Worm (Caenorhabditis elegans): ENCODE data around the gene metl-6.

The metl-6 gene

ce11 chrIII:3955674-3956073 is 34.2 kb upstream of the metl-6 start:
- peak; percentile 66 for TF ChIP-seq ztf-4 (tag; optimal IDR thresholded peaks at IDR 0.05)
- peak; percentile 2 for TF ChIP-seq blmp-1 (tag; optimal IDR thresholded peaks at IDR 0.05)
- peak; percentile 16 to 24 for TF ChIP-seq lsy-2 (tag; optimal IDR thresholded peaks at IDR 0.05)
- TF ChIP-seq dsc-1 (tag; optimal IDR thresholded peaks at IDR 0.05): peak; percentile 18
- no peak for TF ChIP-seq mef-2 (tag; optimal IDR thresholded peaks at IDR 0.05)
- peak; percentile 0 for TF ChIP-seq C16A3.4 (tag; optimal IDR thresholded peaks at IDR 0.05)
- TF ChIP-seq elt-3 (tag; optimal IDR thresholded peaks at IDR 0.05): no peak
- TF ChIP-seq lin-14 (GFP tag; optimal IDR thresholded peaks at IDR 0.05): peak; percentile 80
- peak; percentile 47 for TF ChIP-seq fkh-8 (tag; optimal IDR thresholded peaks at IDR 0.05)
- TF ChIP-seq zip-4 (GFP tag; optimal IDR thresholded peaks at IDR 0.05): no peak
- peak; percentile 59 for TF ChIP-seq unc-86 (tag; optimal IDR thresholded peaks at IDR 0.05)
- TF ChIP-seq skn-1 (tag; optimal IDR thresholded peaks at IDR 0.05): peak; percentile 8
- no peak for TF ChIP-seq nhr-77 (tag; optimal IDR thresholded peaks at IDR 0.05)
- TF ChIP-seq mdl-1 (tag; optimal IDR thresholded peaks at IDR 0.05): peak in 1 of 2 experiments; percentile 24
- TF ChIP-seq efl-3 (GFP tag; optimal IDR thresholded peaks at IDR 0.05): no peak
- peak; percentile 26 for TF ChIP-seq snu-23 (GFP tag; optimal IDR thresholded peaks at IDR 0.05)
- peak; percentile 21 for TF ChIP-seq rnt-1 (tag; optimal IDR thresholded peaks at IDR 0.05)
- TF ChIP-seq nhr-71 (tag; optimal IDR thresholded peaks at IDR 0.05): peak; percentile 65
- peak; percentile 29 for TF ChIP-seq mep-1 (tag; optimal IDR thresholded peaks at IDR 0.05)
- peak; percentile 27 for TF ChIP-seq swsn-7 (tag; optimal IDR thresholded peaks at IDR 0.05)
- peak; percentile 13 to 16 for TF ChIP-seq lin-35 (GFP tag; optimal IDR thresholded peaks at IDR 0.05)
- peak in 1 of 3 experiments; percentile 15 for TF ChIP-seq dpl-1 (GFP tag; optimal IDR thresholded peaks at IDR 0.05)
- TF ChIP-seq ceh-82 (tag; optimal IDR thresholded peaks at IDR 0.05): peak in 1 of 3 experiments; percentile 15
- TF ChIP-seq nhr-85 (tag): peak; percentile 75
- peak; percentile 32 for TF ChIP-seq nhr-47 (tag; optimal IDR thresholded peaks at IDR 0.05)
- peak; percentile 12 to 13 for TF ChIP-seq efl-1 (optimal IDR thresholded peaks at IDR 0.05)
- TF ChIP-seq efl-1 (GFP tag; optimal IDR thresholded peaks at IDR 0.05 in 1 of 2): peak in 1 of 2 experiments; percentile 33
- TF ChIP-seq ceh-88 (GFP tag; IDR thresholded peaks at IDR 0.05): no peak
- TF ChIP-seq ceh-63 (GFP tag; optimal IDR thresholded peaks at IDR 0.05): no peak

- TF ChIP-seq dsc-1 (tag; optimal IDR thresholded peaks at IDR 0.05) (peak; percentile 91), nhr-20 (tag; optimal IDR thresholded peaks at IDR 0.05) (no peak), efl-3 (GFP tag; optimal IDR thresholded peaks at IDR 0.05) (no peak), lsy-2 (tag; optimal IDR thresholded peaks at IDR 0.05) (no peak), tlp-1 (tag; optimal IDR thresholded peaks at IDR 0.05) (no peak), fkh-8 (tag; optimal IDR thresholded peaks at IDR 0.05) (peak; percentile 80), elt-2 (tag; optimal IDR thresholded peaks at IDR 0.05) (no peak), C04F5.9 (tag; optimal IDR thresholded peaks at IDR 0.05) (no peak), blmp-1 (tag; optimal IDR thresholded peaks at IDR 0.05) (no peak), sox-4 (tag; optimal IDR thresholded peaks at IDR 0.05) (peak; percentile 79), zag-1 (tag; optimal IDR thresholded peaks at IDR 0.05) (no peak), ceh-82 (tag; optimal IDR thresholded peaks at IDR 0.05) (no peak), unc-86 (tag; optimal IDR thresholded peaks at IDR 0.05) (peak; percentile 30), aly-2 (tag; optimal IDR thresholded peaks at IDR 0.05) (no peak), pag-3 (tag; optimal IDR thresholded peaks at IDR 0.05; ENCODE audit: borderline replicate concordance, insufficient read depth) (no peak), C16A3.4 (tag; optimal IDR thresholded peaks at IDR 0.05) (no peak), nhr-71 (tag; optimal IDR thresholded peaks at IDR 0.05) (peak; percentile 10), pax-3 (tag; optimal IDR thresholded peaks at IDR 0.05) (peak; percentile 44), unc-62 (GFP tag; optimal IDR thresholded peaks at IDR 0.05) (no peak), nhr-47 (tag; optimal IDR thresholded peaks at IDR 0.05) (peak; percentile 48), hlh-4 (tag; optimal IDR thresholded peaks at IDR 0.05) (no peak)
Measured at ce11 chrIII:3954828-3955227, 33.3 kb upstream of the metl-6 start.

- TF ChIP-seq lsy-2 (tag; optimal IDR thresholded peaks at IDR 0.05): peak; percentile 42 to 58
- TF ChIP-seq fos-1 (tag; optimal IDR thresholded peaks at IDR 0.05): no peak
- TF ChIP-seq lin-35 (GFP tag; optimal IDR thresholded peaks at IDR 0.05): peak; percentile 20 to 70
- TF ChIP-seq nhr-47 (tag; optimal IDR thresholded peaks at IDR 0.05): peak; percentile 42
- TF ChIP-seq snu-23 (GFP tag; optimal IDR thresholded peaks at IDR 0.05): peak; percentile 54
- peak; percentile 25 for TF ChIP-seq irx-1 (tag; optimal IDR thresholded peaks at IDR 0.05)
- peak in 1 of 2 experiments; percentile 8 for TF ChIP-seq ztf-11 (tag; optimal IDR thresholded peaks at IDR 0.05)
- peak; percentile 9 for TF ChIP-seq xbp-1 (tag; optimal IDR thresholded peaks at IDR 0.05)
- TF ChIP-seq pax-3 (tag; optimal IDR thresholded peaks at IDR 0.05): peak; percentile 57
- TF ChIP-seq lin-14 (GFP tag; optimal IDR thresholded peaks at IDR 0.05): peak; percentile 90
- peak in 1 of 2 experiments; percentile 30 for TF ChIP-seq efl-1 (optimal IDR thresholded peaks at IDR 0.05)
- TF ChIP-seq efl-1 (GFP tag; optimal IDR thresholded peaks at IDR 0.05 in 1 of 2): peak in 1 of 2 experiments; percentile 90
- TF ChIP-seq isw-1 (GFP tag; IDR thresholded peaks at IDR 0.05): no peak
- peak; percentile 46 for TF ChIP-seq dsc-1 (tag; optimal IDR thresholded peaks at IDR 0.05)
- peak in 1 of 3 experiments; percentile 8 for TF ChIP-seq ceh-82 (tag; optimal IDR thresholded peaks at IDR 0.05)
- peak; percentile 45 for TF ChIP-seq tbx-2 (tag; optimal IDR thresholded peaks at IDR 0.05)
- TF ChIP-seq unc-130 (tag; optimal IDR thresholded peaks at IDR 0.05): peak; percentile 54
- TF ChIP-seq hlh-17 (GFP tag; optimal IDR thresholded peaks at IDR 0.05; ENCODE audit: borderline replicate concordance): no peak
- TF ChIP-seq rnt-1 (tag; optimal IDR thresholded peaks at IDR 0.05): peak; percentile 34
Measured at ce11 chrIII:3954220-3954619, 32.7 kb upstream of the metl-6 start.

All from whole organism, L1 larva.